Worm (Caenorhabditis elegans): ENCODE data around the gene elo-1.

elo-1 gene

DNA sequence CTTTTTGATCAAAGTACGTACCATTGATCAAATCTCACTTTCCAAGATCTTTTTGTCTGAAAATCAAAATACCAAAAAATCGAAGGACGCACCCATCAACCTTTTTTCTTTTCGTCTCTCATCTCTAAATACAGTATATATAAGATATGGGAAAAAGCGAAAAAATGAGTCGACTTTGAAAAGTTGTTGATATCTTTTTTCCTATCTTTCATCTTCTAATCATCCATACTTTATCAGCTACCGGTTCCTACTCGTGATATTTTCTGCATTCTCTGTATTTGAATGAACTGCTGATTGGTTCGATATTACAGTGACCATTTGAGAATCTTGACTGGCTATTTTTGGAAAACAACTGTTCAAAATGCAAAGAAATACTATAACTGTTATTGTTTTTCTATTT, 9.3 kb upstream of the elo-1 start, which contains the start of gene C33A12.19:
C33A12.19 (plus strand) TSS at position 169 of the 400 bp plus-strand sequence.
- TF ChIP-seq ces-1 (GFP tag; optimal IDR thresholded peaks at IDR 0.05), result no peak
- TF ChIP-seq rbr-2 (tag; optimal IDR thresholded peaks at IDR 0.05), result no peak
- no peak for TF ChIP-seq Y105C5A.15 (GFP tag; IDR thresholded peaks at IDR 0.05)
- TF ChIP-seq mxl-2 (GFP tag; conservative IDR thresholded peaks at IDR 0.05), result no peak
- peak; percentile 56 for TF ChIP-seq nhr-28 (tag; optimal IDR thresholded peaks at IDR 0.05)
- no peak for TF ChIP-seq dmd-8 (GFP tag; IDR thresholded peaks at IDR 0.05)
- TF ChIP-seq zag-1 (tag; optimal IDR thresholded peaks at IDR 0.05), result no peak
- TF ChIP-seq nhr-11 (tag; optimal IDR thresholded peaks at IDR 0.05), result no peak
- no peak for TF ChIP-seq lin-38 (GFP tag; IDR thresholded peaks at IDR 0.05)
- no peak for TF ChIP-seq lin-15B (tag; optimal IDR thresholded peaks at IDR 0.05)
- no peak for TF ChIP-seq nhr-48 (tag; optimal IDR thresholded peaks at IDR 0.05)
- TF ChIP-seq tag-97 (GFP tag; IDR thresholded peaks at IDR 0.05), result no peak
- TF ChIP-seq zip-2 (tag; optimal IDR thresholded peaks at IDR 0.05), result no peak
- TF ChIP-seq ztf-11 (tag; optimal IDR thresholded peaks at IDR 0.05), result no peak
- TF ChIP-seq dmd-6 (GFP tag; IDR thresholded peaks at IDR 0.05), result peak; percentile 36
- TF ChIP-seq Y75B8A.6 (GFP tag; IDR thresholded peaks at IDR 0.05), result no peak
- TF ChIP-seq snpc-4 (tag; optimal IDR thresholded peaks at IDR 0.05), result no peak
- TF ChIP-seq T20F7.1 (GFP tag; optimal IDR thresholded peaks at IDR 0.05), result no peak
- TF ChIP-seq ZK546.5 (tag; optimal IDR thresholded peaks at IDR 0.05), result no peak
- TF ChIP-seq pqm-1 (tag; optimal IDR thresholded peaks at IDR 0.05), result no peak
- TF ChIP-seq tra-1 (GFP tag; IDR thresholded peaks at IDR 0.05), result no peak
- no peak for TF ChIP-seq lin-39 (tag; optimal IDR thresholded peaks at IDR 0.05)
- no peak for TF ChIP-seq lin-29 (GFP tag; IDR thresholded peaks at IDR 0.05)
- no peak for TF ChIP-seq spr-1 (tag; optimal IDR thresholded peaks at IDR 0.05)
- TF ChIP-seq aha-1 (tag), result no peak
- no peak for TF ChIP-seq F49E8.2 (tag; optimal IDR thresholded peaks at IDR 0.05; ENCODE audit: borderline replicate concordance)
- no peak for TF ChIP-seq daf-12 (tag; optimal IDR thresholded peaks at IDR 0.05)
- TF ChIP-seq ceh-62 (tag; optimal IDR thresholded peaks at IDR 0.05), result no peak
- no peak for TF ChIP-seq aly-2 (tag; optimal IDR thresholded peaks at IDR 0.05)
- TF ChIP-seq nhr-102 (tag; optimal IDR thresholded peaks at IDR 0.05), result no peak
- TF ChIP-seq daf-19 (GFP tag; conservative IDR thresholded peaks at IDR 0.05), result no peak
- TF ChIP-seq cey-2 (tag; optimal IDR thresholded peaks at IDR 0.05; ENCODE audit: borderline replicate concordance, insufficient read depth), result peak; percentile 20
- no peak for TF ChIP-seq lin-1 (GFP tag; IDR thresholded peaks at IDR 0.05)
- TF ChIP-seq hmg-1.1 (GFP tag; IDR thresholded peaks at IDR 0.05), result no peak
- TF ChIP-seq egl-27 (tag; optimal IDR thresholded peaks at IDR 0.05), result no peak
- peak in 1 of 2 experiments; percentile 74 for TF ChIP-seq mdl-1 (tag; optimal IDR thresholded peaks at IDR 0.05)
- no peak for TF ChIP-seq zip-11 (GFP tag; IDR thresholded peaks at IDR 0.05)
- no peak for TF ChIP-seq mep-1 (tag; optimal IDR thresholded peaks at IDR 0.05)
- TF ChIP-seq sdz-12 (GFP tag; optimal IDR thresholded peaks at IDR 0.05), result no peak
- peak; percentile 50 for TF ChIP-seq hlh-11 (tag; optimal IDR thresholded peaks at IDR 0.05)
- TF ChIP-seq unc-39 (tag; optimal IDR thresholded peaks at IDR 0.05), result no peak
- TF ChIP-seq snpc-1.2 (GFP tag; IDR thresholded peaks at IDR 0.05), result no peak
- TF ChIP-seq hif-1 (tag; optimal IDR thresholded peaks at IDR 0.05), result no peak
- no peak for TF ChIP-seq duxl-1 (tag; optimal IDR thresholded peaks at IDR 0.05; ENCODE audit: poor library complexity)
- no peak for TF ChIP-seq madf-9 (GFP tag; conservative IDR thresholded peaks at IDR 0.05)
- no peak for TF ChIP-seq lim-7 (GFP tag; IDR thresholded peaks at IDR 0.05)
- TF ChIP-seq F37D6.2 (tag; optimal IDR thresholded peaks at IDR 0.05), result no peak
- no peak for TF ChIP-seq nhr-111 (GFP tag; optimal IDR thresholded peaks at IDR 0.05)
- TF ChIP-seq dpl-1 (GFP tag; optimal IDR thresholded peaks at IDR 0.05), result no peak
- no peak for TF ChIP-seq ceh-32 (tag; optimal IDR thresholded peaks at IDR 0.05; ENCODE audit: poor library complexity)
- TF ChIP-seq dve-1 (tag; optimal IDR thresholded peaks at IDR 0.05; ENCODE audit: insufficient read depth), result peak; percentile 34
- TF ChIP-seq ceh-44 (GFP tag; IDR thresholded peaks at IDR 0.05), result no peak

All from whole organism, L4 larva.